Worm (Caenorhabditis elegans) whole organism, L2 larva: ENCODE measurements around the gene mtss-1.
A peak's percentile ranks its signal among the peaks of the same experiment; 100 is the strongest.

Experiments used
- C34F6.9 ChIP-seq: fragments of 150-350 bp; optimal IDR thresholded peaks from 2 replicates; lab custom pipeline; 2014; ENCODE audit warnings: missing biosample characterization, missing genetic modification characterization
- R02D3.7 ChIP-seq: fragments of 150-350 bp; optimal IDR thresholded peaks from 2 replicates; lab custom pipeline; 2014; ENCODE audit warnings: missing biosample characterization, missing genetic modification characterization
- Y55F3AM.14 ChIP-seq: fragments of 200-800 bp; sonication (Bioruptor generic); optimal IDR thresholded peaks from 2 replicates; lab custom pipeline; 2018; ENCODE audit warnings: mild to moderate bottlenecking, missing genetic modification characterization, missing compliant biosample characterization
- ZK546.5 ChIP-seq: sonication (generic microtip); optimal IDR thresholded peaks from 2 replicates; lab custom pipeline; 2017; ENCODE audit warnings: missing biosample characterization, missing genetic modification characterization
- alr-1 ChIP-seq: fragments of 150-350 bp; optimal IDR thresholded peaks from 2 replicates; lab custom pipeline; 2014; ENCODE audit warnings: missing biosample characterization, missing genetic modification characterization
- aly-2 ChIP-seq: fragments of 150-350 bp; optimal IDR thresholded peaks from 2 replicates; lab custom pipeline; 2014; ENCODE audit warnings: missing biosample characterization, missing genetic modification characterization
- ama-1 ChIP-seq: fragments of 150-350 bp; optimal IDR thresholded peaks from 2 replicates; lab custom pipeline; 2018; ENCODE audit warnings: inconsistent platforms
- blmp-1 ChIP-seq: sonication (generic microtip); optimal IDR thresholded peaks from 2 replicates; lab custom pipeline; 2017; ENCODE audit warnings: missing genetic modification characterization, mild to moderate bottlenecking, missing compliant biosample characterization, antibody characterized with exemption, moderate library complexity; ENCODE audit not compliant: insufficient read depth
- crh-2 ChIP-seq: sonication (generic microtip); optimal IDR thresholded peaks from 2 replicates; lab custom pipeline; 2017; ENCODE audit warnings: missing biosample characterization, missing genetic modification characterization
- dmd-4 ChIP-seq: sonication (generic microtip); optimal IDR thresholded peaks from 2 replicates; lab custom pipeline; 2017; ENCODE audit warnings: missing biosample characterization, missing genetic modification characterization
- elt-1 ChIP-seq: fragments of 150-350 bp; optimal IDR thresholded peaks from 2 replicates; lab custom pipeline; 2014; ENCODE audit warnings: missing biosample characterization, missing genetic modification characterization
- elt-3 ChIP-seq: sonication (generic microtip); optimal IDR thresholded peaks from 2 replicates; lab custom pipeline; 2017; ENCODE audit warnings: missing biosample characterization, missing genetic modification characterization
- fos-1 ChIP-seq: fragments of 150-350 bp; optimal IDR thresholded peaks from 2 replicates; lab custom pipeline; 2014; ENCODE audit warnings: missing biosample characterization, missing genetic modification characterization
- gmeb-1 ChIP-seq: fragments of 150-350 bp; optimal IDR thresholded peaks from 2 replicates; lab custom pipeline; 2014; ENCODE audit warnings: missing biosample characterization, missing genetic modification characterization
- lin-11 ChIP-seq: fragments of 150-350 bp; sonication (generic microtip); optimal IDR thresholded peaks from 2 replicates; lab custom pipeline; 2014; ENCODE audit warnings: missing biosample characterization, missing genetic modification characterization, inconsistent platforms, mixed read lengths
- lin-39 ChIP-seq: fragments of 150-350 bp; optimal IDR thresholded peaks from 2 replicates; lab custom pipeline; 2014; ENCODE audit warnings: missing biosample characterization, missing genetic modification reagents, missing genetic modification characterization
- lsy-2 ChIP-seq, 2 experiments: fragments of 150-350 bp in 1 of 2; sonication (generic microtip) in 1 of 2; optimal IDR thresholded peaks; 2 replicates each; lab custom pipeline; 2014 to 2017; ENCODE audit warnings: missing biosample characterization in 2 of 2, missing genetic modification characterization in 2 of 2
- mab-5 ChIP-seq: fragments of 150-350 bp; optimal IDR thresholded peaks from 2 replicates; lab custom pipeline; 2014; ENCODE audit warnings: missing biosample characterization, missing genetic modification characterization
- mdl-1 ChIP-seq, 2 experiments: fragments of 150-350 bp in 1 of 2; sonication (generic microtip) in 1 of 2; optimal IDR thresholded peaks; 2 replicates each; lab custom pipeline; 2017; ENCODE audit warnings: missing biosample characterization in 2 of 2, missing genetic modification characterization in 2 of 2
- nhr-10 ChIP-seq: sonication (generic microtip); optimal IDR thresholded peaks from 2 replicates; lab custom pipeline; 2017; ENCODE audit warnings: missing biosample characterization, missing genetic modification characterization
- nhr-11 ChIP-seq: fragments of 150-350 bp; optimal IDR thresholded peaks from 2 replicates; lab custom pipeline; 2014; ENCODE audit warnings: missing biosample characterization, missing genetic modification characterization
- nhr-129 ChIP-seq: fragments of 150-350 bp; optimal IDR thresholded peaks from 2 replicates; lab custom pipeline; 2014; ENCODE audit warnings: missing biosample characterization, missing genetic modification characterization
- nhr-21 ChIP-seq: fragments of 150-350 bp; optimal IDR thresholded peaks from 2 replicates; lab custom pipeline; 2014; ENCODE audit warnings: missing biosample characterization, missing genetic modification characterization
- nhr-23 ChIP-seq: fragments of 150-350 bp; optimal IDR thresholded peaks from 2 replicates; lab custom pipeline; 2014; ENCODE audit warnings: missing biosample characterization, missing genetic modification reagents, missing genetic modification characterization
- nhr-237 ChIP-seq: fragments of 150-350 bp; optimal IDR thresholded peaks from 2 replicates; lab custom pipeline; 2014; ENCODE audit warnings: missing biosample characterization, missing genetic modification characterization
- nhr-25 ChIP-seq: fragments of 150-350 bp; sonication (generic microtip); optimal IDR thresholded peaks from 3 replicates; lab custom pipeline; 2014; ENCODE audit warnings: missing biosample characterization, missing genetic modification characterization
- nhr-6 ChIP-seq: fragments of 150-350 bp; optimal IDR thresholded peaks from 2 replicates; lab custom pipeline; 2014; ENCODE audit warnings: missing biosample characterization, missing genetic modification characterization
- peb-1 ChIP-seq: fragments of 150-350 bp; optimal IDR thresholded peaks from 2 replicates; lab custom pipeline; 2014; ENCODE audit warnings: missing biosample characterization, missing genetic modification characterization
- sem-4 ChIP-seq: fragments of 150-350 bp; optimal IDR thresholded peaks from 2 replicates; lab custom pipeline; 2014; ENCODE audit warnings: missing biosample characterization, missing genetic modification reagents, missing genetic modification characterization
- skn-1 ChIP-seq: sonication (generic microtip); optimal IDR thresholded peaks from 2 replicates; lab custom pipeline; 2017; ENCODE audit warnings: missing biosample characterization, missing genetic modification characterization
- sma-3 ChIP-seq: sonication (generic microtip); optimal IDR thresholded peaks from 2 replicates; lab custom pipeline; 2016; ENCODE audit warnings: missing genetic modification reagents, missing genetic modification characterization, missing compliant biosample characterization
- sma-9 ChIP-seq, 2 experiments: fragments of 150-350 bp in 1 of 2; sonication (generic microtip) in 1 of 2; optimal IDR thresholded peaks; 2 replicates each; lab custom pipeline; 2014 to 2016; ENCODE audit warnings: missing genetic modification characterization in 2 of 2, mild to moderate bottlenecking in 1 of 2, missing biosample characterization in 1 of 2, missing compliant biosample characterization in 1 of 2, missing genetic modification reagents in 1 of 2, moderate library complexity in 1 of 2
- snpc-4 ChIP-seq: fragments of 150-350 bp; optimal IDR thresholded peaks from 2 replicates; lab custom pipeline; 2014; ENCODE audit warnings: missing biosample characterization, missing genetic modification characterization
- unc-55 ChIP-seq: fragments of 150-350 bp; sonication (generic microtip); optimal IDR thresholded peaks from 3 replicates; lab custom pipeline; 2014; ENCODE audit warnings: missing biosample characterization, missing genetic modification reagents, missing genetic modification characterization
- unc-62 ChIP-seq: fragments of 150-350 bp; optimal IDR thresholded peaks from 2 replicates; lab custom pipeline; 2014; ENCODE audit warnings: missing biosample characterization, missing genetic modification reagents, missing genetic modification characterization
- ztf-1 ChIP-seq: fragments of 200-800 bp; sonication (Bioruptor generic); conservative IDR thresholded peaks from 2 replicates; pipeline ENCODE4 v1.3.6; 2022; ENCODE audit warnings: missing genetic modification characterization, missing compliant biosample characterization
- ztf-11 ChIP-seq: sonication (generic microtip); optimal IDR thresholded peaks from 2 replicates; lab custom pipeline; 2017; ENCODE audit warnings: missing biosample characterization, missing genetic modification characterization
- ztf-4 ChIP-seq: fragments of 150-350 bp; optimal IDR thresholded peaks from 2 replicates; lab custom pipeline; 2014; ENCODE audit warnings: missing biosample characterization, missing genetic modification characterization

The mtss-1 gene

DNA sequence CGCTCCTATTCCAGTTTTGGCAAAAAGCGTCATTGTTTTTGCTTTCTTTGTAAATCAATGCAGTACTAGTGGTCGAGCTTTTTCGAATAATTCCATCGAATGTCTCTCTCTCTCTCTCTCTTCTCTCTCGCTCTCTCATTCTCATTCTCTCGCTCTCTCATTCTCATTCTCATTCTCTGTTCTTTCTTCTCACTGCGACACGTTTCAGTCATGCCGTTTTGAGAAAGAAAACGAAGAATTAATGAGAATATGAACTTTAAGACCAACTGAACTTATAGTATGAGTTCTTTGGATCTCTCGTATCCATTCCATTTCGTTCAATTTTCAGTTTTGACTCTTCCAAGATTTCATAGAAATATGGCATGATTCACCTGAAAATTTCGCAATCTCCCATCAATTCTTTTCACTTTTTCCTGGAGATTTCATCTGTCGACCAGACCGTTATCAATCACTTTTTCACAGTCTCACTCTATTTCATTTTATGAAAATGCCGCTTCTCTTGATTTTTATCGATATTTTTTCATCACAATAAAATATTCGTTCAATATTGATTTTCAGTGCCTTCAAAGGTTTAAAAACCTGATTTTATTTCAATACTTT is 4.4 kb downstream of the mtss-1 start:
- TF ChIP-seq peb-1 (tag; lab: Kevin White, UChicago) (no peak), Y55F3AM.14 (no peak), blmp-1 (tag; lab: Kevin White, UChicago) (peak; percentile 56), C34F6.9 (peak; percentile 29), ztf-4 (tag; lab: Kevin White, UChicago) (no peak), snpc-4 (tag; lab: Kevin White, UChicago) (no peak), unc-62 (GFP tag; lab: Kevin White, UChicago) (no peak), mdl-1 (tag; optimal IDR thresholded peaks at IDR 0.05; lab: Kevin White, UChicago) (no peak), nhr-6 (tag; lab: Kevin White, UChicago) (no peak), crh-2 (tag; lab: Kevin White, UChicago) (peak; percentile 61), fos-1 (tag; lab: Kevin White, UChicago) (peak; percentile 50), nhr-25 (tag; lab: Kevin White, UChicago) (no peak), nhr-129 (peak; percentile 16), sma-3 (GFP tag; lab: Kevin White, UChicago) (no peak), sem-4 (tag; lab: Kevin White, UChicago) (no peak), gmeb-1 (tag; lab: Kevin White, UChicago) (no peak), R02D3.7 (tag; lab: Kevin White, UChicago) (no peak), nhr-23 (tag; lab: Kevin White, UChicago) (no peak), elt-1 (tag; lab: Kevin White, UChicago) (no peak), nhr-237 (tag; lab: Kevin White, UChicago) (no peak), dmd-4 (tag; lab: Kevin White, UChicago) (no peak), lsy-2 (tag; optimal IDR thresholded peaks at IDR 0.05; lab: Kevin White, UChicago) (peak in 1 of 2 experiments; percentile 7), elt-3 (tag; lab: Kevin White, UChicago) (no peak), sma-9 (GFP tag; optimal IDR thresholded peaks at IDR 0.05; lab: Kevin White, UChicago) (peak; percentile 39), sma-9 (tag; optimal IDR thresholded peaks at IDR 0.05; lab: Kevin White, UChicago) (no peak), skn-1 (no peak), ztf-11 (tag; lab: Kevin White, UChicago) (no peak), nhr-21 (tag; lab: Kevin White, UChicago) (peak; percentile 35), ztf-1 (no peak), ZK546.5 (no peak), nhr-10 (tag; lab: Kevin White, UChicago) (no peak), unc-55 (peak; percentile 1), alr-1 (tag; lab: Kevin White, UChicago) (no peak), lin-39 (no peak), nhr-11 (no peak)
- TF ChIP-seq, all 48 proteins: peak for 9

DNA sequence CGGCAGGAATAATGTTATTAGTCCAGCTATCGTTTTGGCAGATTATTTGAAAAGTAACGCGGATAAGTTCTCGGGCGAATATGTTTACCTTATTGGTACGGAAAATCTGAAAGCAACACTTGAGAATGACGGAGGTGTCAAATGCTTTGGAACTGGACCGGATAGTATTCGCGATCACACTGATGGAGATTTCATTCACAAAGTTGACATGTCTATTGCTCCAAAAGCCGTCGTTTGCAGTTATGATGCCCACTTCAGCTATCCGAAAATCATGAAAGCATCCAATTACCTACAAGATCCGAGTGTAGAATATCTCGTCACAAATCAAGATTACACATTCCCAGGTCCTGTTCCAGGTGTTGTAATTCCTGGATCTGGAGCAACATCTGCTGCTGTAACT is 5.3 kb downstream of the mtss-1 start:
- no peak for TF ChIP-seq Y55F3AM.14
- TF ChIP-seq ZK546.5, result no peak
- TF ChIP-seq lin-11, result no peak
- no peak for TF ChIP-seq gmeb-1 (tag; lab: Kevin White, UChicago)
- no peak for TF ChIP-seq elt-3 (tag; lab: Kevin White, UChicago)
- no peak for TF ChIP-seq aly-2 (tag; lab: Kevin White, UChicago)
- TF ChIP-seq, all 48 proteins: peak for 0

DNA sequence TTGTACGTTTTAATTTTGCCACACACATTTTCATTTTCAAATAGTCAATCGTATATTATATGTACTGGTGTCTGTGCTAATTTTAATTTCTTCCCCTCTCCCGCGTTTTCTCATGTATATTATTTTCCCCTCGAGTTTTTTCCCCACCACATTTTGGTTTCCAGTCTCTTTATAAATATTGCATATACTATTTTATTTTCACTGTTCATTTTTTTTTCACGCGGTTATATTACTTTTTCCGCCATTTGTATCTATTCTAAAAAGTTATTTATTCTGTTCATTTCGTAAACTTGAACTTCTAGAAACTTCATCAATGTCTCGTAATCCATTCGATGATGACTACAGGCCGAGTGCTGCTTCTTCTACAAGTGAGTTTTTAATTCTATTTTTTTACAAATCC is 7.8 kb downstream of the mtss-1 start, which contains the start of gene snap-29:
TSS of gene snap-29 (plus strand) at position 301 of the 400 bp plus-strand sequence.
- TF ChIP-seq lin-39 (no peak), mab-5 (no peak), ztf-11 (tag; lab: Kevin White, UChicago) (no peak), aly-2 (tag; lab: Kevin White, UChicago) (no peak), skn-1 (no peak), ama-1 (lab: Kevin White, UChicago) (no peak), nhr-6 (tag; lab: Kevin White, UChicago) (no peak), C34F6.9 (no peak), lsy-2 (tag; optimal IDR thresholded peaks at IDR 0.05; lab: Kevin White, UChicago) (no peak), peb-1 (tag; lab: Kevin White, UChicago) (no peak)
